Fruit fly (Drosophila melanogaster) whole organism, prepupa: ENCODE measurements around the gene mRpL55.

Source experiments
- CG7368 ChIP-seq: fragments of 200-800 bp; sonication (Bioruptor generic); optimal IDR thresholded peaks from 3 replicates; lab custom pipeline; 2016; ENCODE audit warnings: missing biosample characterization, missing genetic modification characterization
- Eip93F ChIP-seq: fragments of 200-800 bp; sonication (Bioruptor generic); optimal IDR thresholded peaks from 2 replicates; lab custom pipeline; 2016; ENCODE audit warnings: missing biosample characterization, mild to moderate bottlenecking, missing genetic modification characterization
- Smox ChIP-seq: fragments of 200-800 bp; sonication (Bioruptor generic); optimal IDR thresholded peaks from 3 replicates; lab custom pipeline; 2016; ENCODE audit warnings: missing biosample characterization, missing genetic modification characterization
- acj6 ChIP-seq: fragments of 200-800 bp; sonication (Bioruptor generic); optimal IDR thresholded peaks from 3 replicates; lab custom pipeline; 2016; ENCODE audit warnings: missing biosample characterization, missing genetic modification characterization
- dsx ChIP-seq: fragments of 200-800 bp; optimal IDR thresholded peaks from 3 replicates; lab custom pipeline; 2019; ENCODE audit warnings: missing biosample characterization, mild to moderate bottlenecking, missing genetic modification characterization, moderate library complexity; ENCODE audit not compliant: poor library complexity, severe bottlenecking
- fd59A ChIP-seq: fragments of 200-800 bp; sonication (Bioruptor generic); optimal IDR thresholded peaks from 2 replicates; lab custom pipeline; 2017; ENCODE audit warnings: missing biosample characterization, mild to moderate bottlenecking, missing genetic modification characterization, missing genetic modification reagents

DNA sequence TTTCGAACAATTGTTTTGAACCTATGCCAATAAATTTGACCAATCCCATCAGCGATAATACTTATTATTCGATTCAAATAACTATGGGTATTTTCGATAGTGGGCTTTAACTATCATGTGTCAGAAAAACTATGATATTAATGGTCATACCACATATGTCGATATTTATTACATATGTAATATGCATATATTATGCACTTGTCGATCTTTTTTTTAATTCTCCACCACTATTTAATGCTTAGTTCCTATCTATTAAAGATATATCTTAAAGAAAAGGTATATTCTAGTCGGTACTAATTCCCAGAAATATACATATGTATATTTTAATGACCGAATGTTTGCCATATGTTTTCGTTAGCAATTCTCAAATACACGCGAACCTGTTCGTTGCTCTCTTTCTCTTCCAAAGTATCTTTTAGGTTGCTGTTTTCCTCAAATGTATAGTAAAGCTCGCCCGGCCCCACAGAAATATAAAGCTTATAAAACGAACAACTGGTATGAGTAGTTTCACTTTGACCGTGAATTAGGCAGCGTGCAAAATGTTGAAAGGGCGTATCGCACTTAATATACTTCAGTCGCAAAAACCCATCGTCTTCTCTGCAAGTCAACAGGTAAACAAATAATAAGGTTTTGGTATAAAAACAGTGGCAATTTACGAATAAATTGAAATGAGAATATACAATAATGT, 37.6 kb upstream of the mRpL55 start, which contains the start of gene Cyp12a5:
- TF ChIP-seq fd59A (GFP tag; lab: Kevin White, UChicago), result no peak
- no peak for TF ChIP-seq Smox (GFP tag; lab: Kevin White, UChicago)
- no peak for TF ChIP-seq dsx (GFP tag; lab: Kevin White, UChicago)
- no peak for TF ChIP-seq acj6 (GFP tag; lab: Kevin White, UChicago)
- no peak for TF ChIP-seq CG7368 (GFP tag; lab: Kevin White, UChicago)
- TF ChIP-seq Eip93F, result no peak
